Worm (Caenorhabditis elegans): ENCODE data around the gene nphp-1.

DNA sequence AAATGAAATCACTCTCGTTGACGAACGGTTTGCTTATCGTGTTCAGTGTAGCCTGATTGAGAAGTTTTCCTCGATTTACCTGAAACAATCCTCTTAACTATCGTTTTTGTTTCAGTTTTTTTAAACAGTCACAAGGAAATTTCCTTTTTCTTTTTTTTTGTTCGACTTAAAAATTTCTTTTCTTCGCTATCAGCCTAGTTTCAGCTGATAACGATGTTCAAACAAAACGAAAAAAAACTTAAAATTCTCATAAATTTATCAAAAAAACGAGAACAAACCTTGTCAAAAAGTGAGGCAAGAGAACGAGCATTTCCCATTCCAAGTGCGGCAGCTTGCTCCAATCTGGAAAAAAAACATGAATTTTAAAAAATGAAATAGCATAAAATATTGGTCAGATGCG, 1.5 kb upstream of the nphp-1 start:
- TF ChIP-seq rnt-1 (tag; optimal IDR thresholded peaks at IDR 0.05) (no peak), ceh-34 (tag; optimal IDR thresholded peaks at IDR 0.05) (no peak), unc-42 (tag; optimal IDR thresholded peaks at IDR 0.05) (no peak), npax-4 (tag; optimal IDR thresholded peaks at IDR 0.05) (no peak), tbx-2 (tag; optimal IDR thresholded peaks at IDR 0.05) (no peak), ama-1 (optimal IDR thresholded peaks at IDR 0.05) (no peak), nhr-11 (tag; optimal IDR thresholded peaks at IDR 0.05) (no peak), pha-4 (tag; optimal IDR thresholded peaks at IDR 0.05) (no peak), fkh-10 (GFP tag; optimal IDR thresholded peaks at IDR 0.05) (no peak), ceh-24 (tag; optimal IDR thresholded peaks at IDR 0.05) (no peak), ceh-2 (tag; optimal IDR thresholded peaks at IDR 0.05) (no peak)
